Worm (Caenorhabditis elegans): Measurements from ENCODE around the gene cbp-1.

cbp-1 gene

ce11 chrIII:9817087-9817612 lies 50.8 kb downstream of the cbp-1 start, which contains the start of gene cnx-1 (continued):
- TF ChIP-seq bed-3 (GFP tag; optimal IDR thresholded peaks at IDR 0.05), result no peak
- TF ChIP-seq lin-13 (tag; optimal IDR thresholded peaks at IDR 0.05), result no peak
- TF ChIP-seq nhr-76 (tag; optimal IDR thresholded peaks at IDR 0.05), result no peak
- peak; percentile 16 for TF ChIP-seq lin-32 (GFP tag; optimal IDR thresholded peaks at IDR 0.05)

- no peak for TF ChIP-seq flh-1 (GFP tag; optimal IDR thresholded peaks at IDR 0.05)
- TF ChIP-seq lsy-2 (tag; optimal IDR thresholded peaks at IDR 0.05), result peak; percentile 81
- no peak for TF ChIP-seq sptf-1 (tag; optimal IDR thresholded peaks at IDR 0.05)
Observed at ce11 chrIII:9817894-9818293, 51.6 kb downstream of the cbp-1 start.

ce11 chrIII:9818763-9819162 lies 52.5 kb downstream of the cbp-1 start, which contains the start of gene panl-3:
Gene panl-3 (plus strand): TSS chrIII:9819056.
- peak; percentile 49 for TF ChIP-seq mep-1 (tag; optimal IDR thresholded peaks at IDR 0.05)
- no peak for TF ChIP-seq hlh-1 (tag; optimal IDR thresholded peaks at IDR 0.05)
- TF ChIP-seq cnd-1 (tag; optimal IDR thresholded peaks at IDR 0.05), result peak; percentile 46
- TF ChIP-seq mls-2 (tag; optimal IDR thresholded peaks at IDR 0.05), result no peak
- TF ChIP-seq unc-39 (tag; optimal IDR thresholded peaks at IDR 0.05), result no peak
- peak; percentile 37 for TF ChIP-seq sptf-1 (tag; optimal IDR thresholded peaks at IDR 0.05)
- peak; percentile 23 for TF ChIP-seq pha-4 (tag; optimal IDR thresholded peaks at IDR 0.05)
- no peak for TF ChIP-seq sem-2 (GFP tag; optimal IDR thresholded peaks at IDR 0.05)
- peak; percentile 14 for TF ChIP-seq lin-13 (tag; optimal IDR thresholded peaks at IDR 0.05)
- no peak for TF ChIP-seq snpc-4 (tag; optimal IDR thresholded peaks at IDR 0.05)
- peak; percentile 4 for TF ChIP-seq lsy-2 (tag; optimal IDR thresholded peaks at IDR 0.05)

- TF ChIP-seq M03D4.4 (tag; optimal IDR thresholded peaks at IDR 0.05) (no peak), nhr-28 (tag; optimal IDR thresholded peaks at IDR 0.05) (no peak), ces-1 (GFP tag; optimal IDR thresholded peaks at IDR 0.05) (no peak)
Observed at ce11 chrIII:9822942-9823341, 56.6 kb downstream of the cbp-1 start, which contains the start of gene arl-5. Gene arl-5 (plus strand): TSS chrIII:9823242.

ce11 chrIII:9823748-9824147 lies 57.4 kb downstream of the cbp-1 start:
- TF ChIP-seq nhr-76 (tag; optimal IDR thresholded peaks at IDR 0.05), result no peak
- no peak for TF ChIP-seq ceh-39 (tag; optimal IDR thresholded peaks at IDR 0.05)
- TF ChIP-seq flh-1 (GFP tag; optimal IDR thresholded peaks at IDR 0.05), result no peak
- TF ChIP-seq zip-8 (tag; optimal IDR thresholded peaks at IDR 0.05), result no peak
- TF ChIP-seq ces-1 (GFP tag; optimal IDR thresholded peaks at IDR 0.05), result no peak
- TF ChIP-seq nhr-28 (tag; optimal IDR thresholded peaks at IDR 0.05), result no peak
- TF ChIP-seq lin-32 (GFP tag; optimal IDR thresholded peaks at IDR 0.05), result no peak
- TF ChIP-seq tbx-8 (GFP tag; optimal IDR thresholded peaks at IDR 0.05), result no peak
- TF ChIP-seq cnd-1 (tag; optimal IDR thresholded peaks at IDR 0.05), result no peak
- TF ChIP-seq drap-1 (GFP tag; optimal IDR thresholded peaks at IDR 0.05), result no peak

Measured in whole organism, mixed stage, embryonic.